Fruit fly (Drosophila melanogaster) whole organism, pupa: ENCODE data around the gene Remo.

Experiments
- CG10348 ChIP-seq: fragments of 200-800 bp; sonication (Bioruptor generic); IDR thresholded peaks from 2 replicates; pipeline ENCODE4 v1.3.6; 2022; ENCODE audit warnings: missing biosample characterization, missing genetic modification characterization
- CG13204 ChIP-seq: fragments of 200-800 bp; sonication (Bioruptor generic); optimal IDR thresholded peaks from 2 replicates; lab custom pipeline; 2018; ENCODE audit warnings: missing biosample characterization, mild to moderate bottlenecking, missing genetic modification characterization, moderate library complexity
- CG14655 ChIP-seq: fragments of 200-800 bp; sonication (Bioruptor generic); optimal IDR thresholded peaks from 3 replicates; lab custom pipeline; 2017; ENCODE audit warnings: mild to moderate bottlenecking, missing biosample characterization, missing genetic modification reagents, missing genetic modification characterization
- CG4496 ChIP-seq: fragments of 200-800 bp; sonication (Bioruptor generic); IDR thresholded peaks from 3 replicates; pipeline ENCODE4 v1.3.6; 2022; ENCODE audit warnings: missing biosample characterization, missing genetic modification characterization
- CG8301 ChIP-seq: fragments of 200-800 bp; sonication (Bioruptor generic); optimal IDR thresholded peaks from 2 replicates; lab custom pipeline; 2018; ENCODE audit warnings: missing biosample characterization, mild to moderate bottlenecking, missing genetic modification characterization
- CG9948 ChIP-seq: fragments of 200-800 bp; sonication (Bioruptor generic); optimal IDR thresholded peaks from 2 replicates; lab custom pipeline; 2018; ENCODE audit warnings: missing biosample characterization, mild to moderate bottlenecking, missing genetic modification characterization, moderate library complexity
- D1 ChIP-seq: fragments of 200-800 bp; sonication (Bioruptor generic); optimal IDR thresholded peaks from 2 replicates; lab custom pipeline; 2018; ENCODE audit warnings: missing biosample characterization, mild to moderate bottlenecking, missing genetic modification characterization, moderate library complexity
- Snoo ChIP-seq: fragments of 200-800 bp; sonication (Bioruptor generic); optimal IDR thresholded peaks from 3 replicates; lab custom pipeline; 2017; ENCODE audit warnings: missing biosample characterization, mild to moderate bottlenecking, missing genetic modification characterization, inconsistent platforms
- fd96Ca ChIP-seq: fragments of 200-800 bp; sonication (Bioruptor generic); IDR thresholded peaks from 3 replicates; pipeline ENCODE4 v1.3.6; 2022; ENCODE audit warnings: missing biosample characterization, missing genetic modification characterization
- gl ChIP-seq: fragments of 200-800 bp; sonication (Bioruptor generic); optimal IDR thresholded peaks from 2 replicates; lab custom pipeline; 2018; ENCODE audit warnings: missing biosample characterization, mild to moderate bottlenecking, missing genetic modification characterization

DNA sequence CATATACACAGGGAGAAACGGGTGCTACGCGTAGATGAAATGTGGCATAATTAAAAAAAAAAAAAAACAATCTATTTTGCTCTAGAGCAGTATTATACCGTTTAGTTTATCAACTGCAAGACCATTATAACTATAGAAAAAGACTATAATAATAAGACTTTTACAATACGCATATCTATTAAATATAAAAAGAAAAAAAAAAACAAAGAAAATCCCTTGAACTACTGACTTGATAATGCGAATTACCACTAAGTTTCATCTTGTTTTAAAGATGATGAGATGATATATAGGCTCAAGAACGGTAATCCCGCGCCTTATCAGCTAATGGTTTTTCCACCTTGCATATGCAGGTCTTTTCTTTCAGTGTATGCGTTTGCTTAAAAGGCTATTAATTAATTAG, 19.3 kb downstream of the Remo start:
- TF ChIP-seq gl (tag; lab: Kevin White, UChicago) (no peak), CG10348 (GFP tag; lab: Robert Waterston, UW) (no peak), fd96Ca (GFP tag; lab: Robert Waterston, UW) (no peak), CG13204 (GFP tag; lab: Kevin White, UChicago) (no peak), Snoo (tag; lab: Kevin White, UChicago) (peak; percentile 21), CG9948 (tag; lab: Kevin White, UChicago) (no peak), CG8301 (tag; lab: Kevin White, UChicago) (no peak), D1 (no peak), CG4496 (GFP tag; lab: Robert Waterston, UW) (no peak), CG14655 (peak; percentile 38)
